Worm (Caenorhabditis elegans) whole organism, L4 larva: ENCODE measurements around the gene F25H9.2.

Experiments
- F49E8.2 ChIP-seq: sonication (generic microtip); optimal IDR thresholded peaks from 2 replicates; lab custom pipeline; 2016; ENCODE audit warnings: missing compliant biosample characterization, mild to moderate bottlenecking, missing genetic modification characterization, borderline replicate concordance
- R02D3.7 ChIP-seq: fragments of 150-350 bp; sonication (generic microtip); optimal IDR thresholded peaks from 3 replicates; lab custom pipeline; 2014; ENCODE audit warnings: missing biosample characterization, missing genetic modification characterization
- T26A8.4 ChIP-seq: fragments of 200-800 bp; sonication (Bioruptor generic); IDR thresholded peaks from 2 replicates; pipeline ENCODE4 v1.3.6; 2022; ENCODE audit warnings: missing genetic modification characterization, missing compliant biosample characterization
- ZK546.5 ChIP-seq, 2 experiments: sonication (generic microtip); optimal IDR thresholded peaks; 2 replicates each; lab custom pipeline; 2017; ENCODE audit warnings: missing biosample characterization in 2 of 2, missing genetic modification characterization in 2 of 2
- aly-2 ChIP-seq: sonication (generic microtip); optimal IDR thresholded peaks from 2 replicates; lab custom pipeline; 2018; ENCODE audit warnings: missing biosample characterization, missing genetic modification characterization
- ama-1 ChIP-seq: fragments of 150-350 bp; optimal IDR thresholded peaks from 2 replicates; lab custom pipeline; 2014; ENCODE audit warnings: inconsistent platforms, mixed read lengths
- ceh-62 ChIP-seq: sonication (generic microtip); optimal IDR thresholded peaks from 2 replicates; lab custom pipeline; 2017; ENCODE audit warnings: missing biosample characterization, missing genetic modification characterization
- ces-1 ChIP-seq: fragments of 150-350 bp; sonication (generic microtip); optimal IDR thresholded peaks from 4 replicates; lab custom pipeline; 2014; ENCODE audit warnings: missing biosample characterization, missing genetic modification reagents, missing genetic modification characterization
- ctbp-1 ChIP-seq: fragments of 200-800 bp; sonication (Bioruptor generic); IDR thresholded peaks from 2 replicates; pipeline ENCODE4 v1.3.6; 2022; ENCODE audit warnings: missing genetic modification reagents, missing genetic modification characterization, missing compliant biosample characterization
- daf-16 ChIP-seq, 3 experiments: sonication (generic microtip); optimal IDR thresholded peaks; 2 replicates each; lab custom pipeline; 2016 to 2017; ENCODE audit warnings: missing genetic modification characterization in 3 of 3, missing genetic modification reagents in 3 of 3, mild to moderate bottlenecking in 2 of 3, missing compliant biosample characterization in 2 of 3, missing biosample characterization in 1 of 3, moderate library complexity in 1 of 3
- dmd-6 ChIP-seq: fragments of 200-800 bp; sonication (Bioruptor generic); IDR thresholded peaks from 2 replicates; pipeline ENCODE4 v1.3.6; 2022; ENCODE audit warnings: missing genetic modification reagents, missing genetic modification characterization, missing compliant biosample characterization
- dve-1 ChIP-seq: sonication (generic microtip); optimal IDR thresholded peaks from 2 replicates; lab custom pipeline; 2017; ENCODE audit warnings: antibody characterized with exemption, mild to moderate bottlenecking, missing genetic modification characterization, missing compliant biosample characterization; ENCODE audit not compliant: insufficient read depth
- egl-27 ChIP-seq: sonication (generic microtip); optimal IDR thresholded peaks from 3 replicates; lab custom pipeline; 2017; ENCODE audit warnings: missing biosample characterization, missing genetic modification reagents, missing genetic modification characterization
- egl-43 ChIP-seq: fragments of 200-800 bp; sonication (Bioruptor generic); IDR thresholded peaks from 2 replicates; pipeline ENCODE4 v1.3.6; 2022; ENCODE audit warnings: missing genetic modification reagents, missing genetic modification characterization, missing compliant biosample characterization
- hif-1 ChIP-seq, 2 experiments: sonication (generic microtip); optimal IDR thresholded peaks; 2 replicates each; lab custom pipeline; 2016 to 2017; ENCODE audit warnings: missing compliant biosample characterization in 2 of 2, missing genetic modification characterization in 2 of 2, missing genetic modification reagents in 2 of 2, missing genotype in 2 of 2, mild to moderate bottlenecking in 1 of 2
- hlh-11 ChIP-seq: fragments of 200-800 bp; sonication (Bioruptor generic); optimal IDR thresholded peaks from 2 replicates; lab custom pipeline; 2018; ENCODE audit warnings: mild to moderate bottlenecking, missing genetic modification characterization, missing compliant biosample characterization
- hlh-30 ChIP-seq: sonication (generic microtip); optimal IDR thresholded peaks from 2 replicates; lab custom pipeline; 2017; ENCODE audit warnings: antibody characterized with exemption, mild to moderate bottlenecking, missing genetic modification characterization, missing compliant biosample characterization; ENCODE audit not compliant: insufficient read depth
- jun-1 ChIP-seq: fragments of 150-350 bp; optimal IDR thresholded peaks from 2 replicates; lab custom pipeline; 2014; ENCODE audit warnings: missing biosample characterization, missing genetic modification reagents, missing genetic modification characterization
- lim-7 ChIP-seq: fragments of 200-800 bp; sonication (Bioruptor generic); IDR thresholded peaks from 2 replicates; pipeline ENCODE4 v1.3.6; 2022; ENCODE audit warnings: missing genetic modification characterization, missing compliant biosample characterization
- lin-13 ChIP-seq: fragments of 150-350 bp; optimal IDR thresholded peaks from 2 replicates; lab custom pipeline; 2014; ENCODE audit warnings: missing biosample characterization, missing genetic modification reagents, missing genetic modification characterization
- lin-29 ChIP-seq: fragments of 200-800 bp; sonication (Bioruptor generic); IDR thresholded peaks from 2 replicates; pipeline ENCODE4 v1.3.6; 2022; ENCODE audit warnings: missing genetic modification reagents, missing genetic modification characterization, missing compliant biosample characterization
- lin-38 ChIP-seq: fragments of 200-800 bp; sonication (Bioruptor generic); IDR thresholded peaks from 2 replicates; pipeline ENCODE4 v1.3.6; 2022; ENCODE audit warnings: missing genetic modification reagents, missing genetic modification characterization, missing compliant biosample characterization
- mep-1 ChIP-seq: fragments of 150-350 bp; sonication (generic microtip); optimal IDR thresholded peaks from 3 replicates; lab custom pipeline; 2014; ENCODE audit warnings: missing biosample characterization, missing genetic modification characterization
- mxl-3 ChIP-seq: fragments of 200-800 bp; sonication (Bioruptor generic); optimal IDR thresholded peaks from 2 replicates; lab custom pipeline; 2018; ENCODE audit warnings: mild to moderate bottlenecking, missing genetic modification characterization, missing compliant biosample characterization
- nhr-10 ChIP-seq: fragments of 150-350 bp; optimal IDR thresholded peaks from 2 replicates; lab custom pipeline; 2014; ENCODE audit warnings: missing biosample characterization, missing genetic modification characterization
- nhr-111 ChIP-seq: fragments of 200-800 bp; sonication (Bioruptor generic); optimal IDR thresholded peaks from 2 replicates; lab custom pipeline; 2018; ENCODE audit warnings: mild to moderate bottlenecking, missing genetic modification characterization, missing compliant biosample characterization
- nhr-25 ChIP-seq: sonication (generic microtip); optimal IDR thresholded peaks from 2 replicates; lab custom pipeline; 2017; ENCODE audit warnings: missing genetic modification characterization, mild to moderate bottlenecking, missing compliant biosample characterization, antibody characterized with exemption, moderate library complexity, borderline replicate concordance; ENCODE audit not compliant: insufficient read depth
- nhr-48 ChIP-seq: sonication (generic microtip); optimal IDR thresholded peaks from 2 replicates; lab custom pipeline; 2016; ENCODE audit warnings: mild to moderate bottlenecking, missing genetic modification characterization, missing compliant biosample characterization
- nhr-6 ChIP-seq: fragments of 150-350 bp; optimal IDR thresholded peaks from 2 replicates; lab custom pipeline; 2014; ENCODE audit warnings: missing biosample characterization, missing genetic modification characterization
- nhr-77 ChIP-seq: fragments of 150-350 bp; optimal IDR thresholded peaks from 2 replicates; lab custom pipeline; 2014; ENCODE audit warnings: missing biosample characterization, missing genetic modification characterization
- pha-4 ChIP-seq, 2 experiments: fragments of 150-350 bp in 1 of 2; fragments of 200-800 bp in 1 of 2; sonication (Bioruptor generic) in 1 of 2; IDR thresholded peaks in 1 of 2; optimal IDR thresholded peaks in 1 of 2; 2 replicates each; pipeline versions ENCODE4 v1.3.6 to Lab custom; 2014 to 2022; ENCODE audit warnings: missing genetic modification characterization in 2 of 2, missing genetic modification reagents in 2 of 2, missing biosample characterization in 1 of 2, missing compliant biosample characterization in 1 of 2
- saeg-2 ChIP-seq: fragments of 200-800 bp; sonication (Bioruptor generic); IDR thresholded peaks from 2 replicates; pipeline ENCODE4 v1.3.6; 2022; ENCODE audit warnings: missing genetic modification reagents, missing genetic modification characterization, missing compliant biosample characterization
- set-16 ChIP-seq: fragments of 200-800 bp; sonication (Bioruptor generic); IDR thresholded peaks from 2 replicates; pipeline ENCODE4 v1.3.6; 2022; ENCODE audit warnings: missing genetic modification reagents, missing genetic modification characterization, missing compliant biosample characterization
- snpc-1.2 ChIP-seq: fragments of 200-800 bp; sonication (Bioruptor generic); IDR thresholded peaks from 2 replicates; pipeline ENCODE4 v1.3.6; 2022; ENCODE audit warnings: missing genetic modification reagents, missing genetic modification characterization, missing compliant biosample characterization
- spr-1 ChIP-seq: sonication (generic microtip); optimal IDR thresholded peaks from 2 replicates; lab custom pipeline; 2016; ENCODE audit warnings: mild to moderate bottlenecking, missing genetic modification characterization, missing compliant biosample characterization
- unc-62 ChIP-seq, 3 experiments: fragments of 150-350 bp in 1 of 3; sonication (generic microtip); optimal IDR thresholded peaks in 2 of 3; peaks in 1 of 3; 1 replicate in 1 of 3; 2 replicates in 2 of 3; lab custom pipeline; 2014 to 2017; ENCODE audit warnings: missing biosample characterization in 3 of 3, missing genetic modification characterization in 3 of 3, missing genetic modification reagents in 3 of 3, missing genotype in 1 of 3
- zag-1 ChIP-seq: fragments of 150-350 bp; optimal IDR thresholded peaks from 2 replicates; lab custom pipeline; 2014; ENCODE audit warnings: missing biosample characterization, missing genetic modification characterization

The F25H9.2 gene

DNA sequence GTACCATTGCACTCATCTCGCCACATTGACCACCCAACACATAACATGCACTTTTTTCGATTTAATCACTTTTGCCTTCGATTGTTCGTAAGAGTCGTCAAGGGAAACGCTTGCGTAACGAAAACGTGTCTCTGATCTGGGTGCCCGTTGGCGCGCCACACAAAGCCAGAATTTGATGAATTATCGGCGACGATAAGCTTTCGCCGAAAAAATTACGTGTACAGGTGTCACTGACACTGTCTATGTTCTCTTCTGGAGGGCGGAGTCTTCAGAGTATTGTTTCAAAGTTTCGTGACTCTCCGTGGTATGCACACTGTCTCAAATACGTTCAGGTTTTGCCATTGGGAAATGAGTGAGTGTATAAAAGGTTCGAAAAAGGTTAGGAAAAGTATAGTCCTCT is 47.2 kb upstream of the F25H9.2 start, which contains the start of gene F53F1.4:
Gene F53F1.4 (plus strand): TSS at position 390 of the 400 bp plus-strand sequence.
- peak; percentile 74 for TF ChIP-seq mxl-3 (GFP tag; lab: Kevin White, UChicago)
- peak; percentile 40 for TF ChIP-seq nhr-48 (tag; lab: Kevin White, UChicago)
- no peak for TF ChIP-seq lin-29 (GFP tag; lab: Robert Waterston, UW)
- TF ChIP-seq ces-1 (GFP tag; lab: Kevin White, UChicago): no peak
- TF ChIP-seq hlh-11 (tag; lab: Kevin White, UChicago): peak; percentile 19
- TF ChIP-seq, all 104 proteins: peak for 3

DNA sequence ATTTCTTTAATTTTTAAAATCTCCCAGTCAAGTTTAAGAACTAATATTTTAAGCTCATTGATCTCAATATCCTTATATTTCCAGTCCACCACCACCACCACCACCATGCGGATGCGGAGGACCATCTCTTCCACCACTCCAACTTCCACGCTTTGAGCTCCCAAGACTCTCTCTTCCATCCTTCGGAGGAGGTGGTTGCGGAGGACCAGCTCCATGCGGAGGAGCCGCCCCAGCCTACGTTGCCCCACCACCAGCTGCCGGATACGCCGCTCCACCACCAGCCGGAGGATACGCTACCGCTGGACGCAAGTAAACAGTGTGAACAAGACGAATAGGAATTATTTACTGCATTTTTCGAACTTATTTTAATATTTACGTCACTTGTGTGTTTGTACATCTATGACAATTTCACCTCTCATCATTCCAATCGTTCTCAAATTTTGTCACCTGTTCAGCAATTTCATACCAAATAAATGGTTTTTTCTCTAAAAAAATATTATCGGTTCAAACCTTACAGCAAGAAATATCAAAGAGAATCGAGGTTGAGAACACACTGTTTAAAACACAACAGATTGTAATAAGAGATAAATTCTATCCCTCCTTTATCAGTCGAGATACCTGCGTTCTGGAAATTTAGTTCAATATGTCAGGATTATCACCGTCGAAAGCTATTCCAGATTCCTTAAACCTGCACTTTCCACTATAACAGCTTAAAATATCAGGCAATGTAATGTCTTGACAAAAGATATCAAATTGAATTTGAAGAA is 46.5 kb upstream of the F25H9.2 start:
- TF ChIP-seq nhr-10 (tag; lab: Kevin White, UChicago): no peak
- peak; percentile 36 for TF ChIP-seq spr-1
- TF ChIP-seq egl-43 (GFP tag; lab: Robert Waterston, UW): peak; percentile 75; the same call in 1 of the 2 replicates
- TF ChIP-seq snpc-1.2 (GFP tag; lab: Robert Waterston, UW): 0 out of 2 replicates have a peak, but pooled peaks have one; percentile 13
- TF ChIP-seq egl-27 (tag; lab: Kevin White, UChicago): no peak
- peak in 1 of 2 experiments; percentile 76 for TF ChIP-seq unc-62 (GFP tag; optimal IDR thresholded peaks at IDR 0.05 in 1 of 2; lab: Kevin White, UChicago)
- no peak for TF ChIP-seq unc-62 (tag; optimal IDR thresholded peaks at IDR 0.05; lab: Kevin White, UChicago)
- TF ChIP-seq set-16: peak; percentile 97
- 0 out of 2 replicates have a peak, but pooled peaks have one; percentile 40 for TF ChIP-seq ctbp-1 (GFP tag; lab: Robert Waterston, UW)
- TF ChIP-seq R02D3.7 (tag; lab: Kevin White, UChicago): no peak
- no peak for TF ChIP-seq daf-16 (GFP tag; optimal IDR thresholded peaks at IDR 0.05; lab: Kevin White, UChicago)
- TF ChIP-seq daf-16 (tag; optimal IDR thresholded peaks at IDR 0.05; lab: Kevin White, UChicago): no peak
- no peak for TF ChIP-seq nhr-48 (tag; lab: Kevin White, UChicago)
- peak; percentile 38 for TF ChIP-seq lin-13
- peak; percentile 12; the same call in 1 of the 2 replicates for TF ChIP-seq lin-38
- peak; percentile 47; the same call in 1 of the 2 replicates for TF ChIP-seq T26A8.4 (GFP tag; lab: Robert Waterston, UW)
- TF ChIP-seq ama-1 (lab: Kevin White, UChicago): peak; percentile 35
- peak; percentile 17 for TF ChIP-seq mep-1 (tag; lab: Kevin White, UChicago)
- peak; percentile 9 for TF ChIP-seq nhr-6 (tag; lab: Kevin White, UChicago)
- peak; percentile 2 for TF ChIP-seq mxl-3 (GFP tag; lab: Kevin White, UChicago)
- TF ChIP-seq, all 104 proteins: peak for 13

DNA sequence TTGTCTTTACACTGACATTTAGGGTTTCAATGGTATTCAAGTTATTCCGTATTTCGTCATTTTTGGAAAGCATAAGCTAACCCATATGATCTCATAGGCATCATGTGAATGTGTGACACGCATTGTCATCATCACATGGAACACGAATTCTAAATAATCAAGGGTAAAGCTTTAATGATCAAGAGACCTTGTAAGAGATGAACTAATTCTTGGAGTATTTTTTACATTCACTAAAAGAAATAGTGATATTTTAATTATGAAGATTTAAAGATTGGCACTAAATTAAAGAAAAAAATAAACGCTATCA is 45.9 kb upstream of the F25H9.2 start:
- TF ChIP-seq hlh-30: peak; percentile 78
- TF ChIP-seq hif-1 (tag; optimal IDR thresholded peaks at IDR 0.05; lab: Kevin White, UChicago): no peak

DNA sequence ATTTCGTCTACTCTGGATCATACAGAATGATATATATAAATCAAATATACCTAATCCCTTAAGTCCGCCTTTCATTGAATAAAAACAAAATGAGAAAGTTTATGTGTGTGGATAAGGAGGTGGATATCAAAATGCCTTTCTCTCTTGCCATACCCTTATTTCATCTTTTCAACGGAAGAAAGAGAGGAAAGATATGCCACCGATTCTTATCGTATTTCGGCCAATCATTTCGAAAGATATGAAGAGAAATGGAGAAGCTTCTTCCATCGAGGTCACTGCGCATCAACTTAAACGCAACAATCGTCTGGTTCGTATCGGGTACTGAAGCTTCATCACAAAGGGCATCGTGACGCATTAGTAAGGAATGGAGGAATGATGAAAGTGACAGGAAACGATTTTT is 44.6 kb upstream of the F25H9.2 start:
- TF ChIP-seq nhr-25: no peak
- TF ChIP-seq dve-1: no peak
- no peak for TF ChIP-seq jun-1 (tag; lab: Kevin White, UChicago)
- no peak for TF ChIP-seq dmd-6 (GFP tag; lab: Robert Waterston, UW)
- TF ChIP-seq F49E8.2 (tag; lab: Kevin White, UChicago): no peak
- no peak for TF ChIP-seq hlh-30
- TF ChIP-seq lin-29 (GFP tag; lab: Robert Waterston, UW): no peak
- no peak for TF ChIP-seq lim-7 (GFP tag; lab: Robert Waterston, UW)
- no peak for TF ChIP-seq nhr-6 (tag; lab: Kevin White, UChicago)
- no peak for TF ChIP-seq zag-1 (tag; lab: Kevin White, UChicago)
- TF ChIP-seq nhr-77 (tag; lab: Kevin White, UChicago): no peak
- TF ChIP-seq ceh-62: no peak
- no peak for TF ChIP-seq saeg-2 (GFP tag; lab: Robert Waterston, UW)
- no peak for TF ChIP-seq aly-2 (tag; lab: Kevin White, UChicago)
- no peak for TF ChIP-seq pha-4 (GFP tag; IDR thresholded peaks at IDR 0.05; lab: Robert Waterston, UW)
- no peak for TF ChIP-seq pha-4 (tag; optimal IDR thresholded peaks at IDR 0.05; lab: Kevin White, UChicago)
- no peak for TF ChIP-seq nhr-111 (GFP tag; lab: Kevin White, UChicago)
- no peak for TF ChIP-seq ZK546.5 (tag; optimal IDR thresholded peaks at IDR 0.05; lab: Kevin White, UChicago)
